Fruit fly (Drosophila melanogaster) whole organism, wandering third instar larva: ENCODE results near the gene CG42659.

Experiments used
- CG32264 ChIP-seq: fragments of 200-800 bp; sonication (Bioruptor generic); optimal IDR thresholded peaks from 2 replicates; lab custom pipeline; 2016; ENCODE audit warnings: missing biosample characterization, missing genetic modification characterization
- CG9705 ChIP-seq: fragments of 200-800 bp; sonication (Bioruptor generic); optimal IDR thresholded peaks from 2 replicates; lab custom pipeline; 2018; ENCODE audit warnings: missing biosample characterization, mild to moderate bottlenecking, missing genetic modification characterization
- CrebA ChIP-seq: fragments of 200-800 bp; sonication (Bioruptor generic); optimal IDR thresholded peaks from 2 replicates; lab custom pipeline; 2016; ENCODE audit warnings: missing biosample characterization, mild to moderate bottlenecking, missing genetic modification characterization, borderline replicate concordance
- Dif ChIP-seq: fragments of 200-275, 200-300 bp; sonication (Bioruptor generic); optimal IDR thresholded peaks from 2 replicates; lab custom pipeline; 2018; ENCODE audit warnings: missing biosample characterization, missing genetic modification characterization; ENCODE audit not compliant: partially characterized antibody
- Hr83 ChIP-seq: fragments of 200-300 bp; sonication (Bioruptor generic); optimal IDR thresholded peaks from 2 replicates; lab custom pipeline; 2016; ENCODE audit warnings: missing biosample characterization, mild to moderate bottlenecking, missing genetic modification characterization, moderate library complexity; ENCODE audit not compliant: poor library complexity, severe bottlenecking
- Sp1 ChIP-seq: fragments of 200-800 bp; sonication (Bioruptor generic); optimal IDR thresholded peaks from 3 replicates; lab custom pipeline; 2019; ENCODE audit warnings: missing biosample characterization, mild to moderate bottlenecking, missing genetic modification characterization, moderate library complexity
- br ChIP-seq: fragments of 200-800 bp; sonication (Bioruptor generic); optimal IDR thresholded peaks from 2 replicates; lab custom pipeline; 2016; ENCODE audit warnings: missing biosample characterization, missing genetic modification characterization
- foxo ChIP-seq, 2 experiments: fragments of 200-800 bp; sonication (Bioruptor generic); optimal IDR thresholded peaks; 2 replicates in 1 of 2; 3 replicates in 1 of 2; lab custom pipeline; 2016 to 2017; ENCODE audit warnings: missing biosample characterization in 2 of 2, missing genetic modification characterization in 2 of 2
- h ChIP-seq: fragments of 200-800 bp; sonication (Bioruptor generic); optimal IDR thresholded peaks from 3 replicates; lab custom pipeline; 2016; ENCODE audit warnings: missing biosample characterization, mild to moderate bottlenecking, missing genetic modification characterization
- jim ChIP-seq: fragments of 175-275, 200-325 bp; sonication (Bioruptor generic); optimal IDR thresholded peaks from 2 replicates; lab custom pipeline; 2016; ENCODE audit warnings: missing biosample characterization, mild to moderate bottlenecking, missing genetic modification characterization
- lola ChIP-seq: fragments of >200 bp; optimal IDR thresholded peaks from 2 replicates; lab custom pipeline; 2017; ENCODE audit warnings: missing biosample characterization, missing genetic modification characterization
- pan ChIP-seq: fragments of >200 bp; optimal IDR thresholded peaks from 2 replicates; lab custom pipeline; 2017
- psq ChIP-seq: fragments of 200-800 bp; sonication (Bioruptor generic); optimal IDR thresholded peaks from 3 replicates; lab custom pipeline; 2017; ENCODE audit warnings: missing biosample characterization, mild to moderate bottlenecking, missing genetic modification characterization, moderate library complexity
- woc ChIP-seq: sonication (Bioruptor generic); optimal IDR thresholded peaks from 2 replicates; lab custom pipeline; 2016; ENCODE audit warnings: missing biosample characterization, mild to moderate bottlenecking, missing genetic modification characterization

dm6 chr2L:18012168-18012567 is 5.0 kb downstream of the CG42659 start, which contains the start of gene rdo:
- TF ChIP-seq jim (GFP tag; lab: Kevin White, UChicago) (no peak), CrebA (GFP tag; lab: Kevin White, UChicago) (no peak), pan (lab: Kevin White, UChicago) (no peak), Hr83 (GFP tag; lab: Kevin White, UChicago) (no peak), br (GFP tag; lab: Kevin White, UChicago) (no peak), CG32264 (GFP tag; lab: Kevin White, UChicago) (no peak), CG9705 (GFP tag; lab: Kevin White, UChicago) (no peak), psq (GFP tag; lab: Kevin White, UChicago) (no peak), h (GFP tag; lab: Kevin White, UChicago) (no peak), foxo (GFP tag; optimal IDR thresholded peaks at IDR 0.05; lab: Kevin White, UChicago) (no peak), lola (GFP tag; lab: Kevin White, UChicago) (no peak), woc (GFP tag; lab: Kevin White, UChicago) (no peak), Dif (no peak), Sp1 (GFP tag; lab: Kevin White, UChicago) (no peak)
